ENCODE assay signal across 1 fruit fly cellular context in genomic region chr3R:28631753-28632152, dm6.
TF ChIP-seq lines count a peak whose summit lies in the region.

No protein-coding gene starts in this region.

TF ChIP-seq in whole organism, embryonic, 481 proteins besides CTCF, POLR2A, EP300 and RAD21 (continued from another document):
- TF ChIP-seq exex (tag; optimal IDR thresholded peaks at IDR 0.05; lab: Kevin White, UChicago) = no peak
- TF ChIP-seq ttk (GFP tag; IDR thresholded peaks at IDR 0.05; lab: Robert Waterston, UW) = peak; percentile 60; the same call in 1 of the 2 replicates
- TF ChIP-seq dan (GFP tag; IDR thresholded peaks at IDR 0.05; lab: Robert Waterston, UW) = 0 out of 2 replicates have a peak, but pooled peaks have one; percentile 36
- TF ChIP-seq pnt (GFP tag; optimal IDR thresholded peaks at IDR 0.05; lab: Kevin White, UChicago) = peak; percentile 58
- TF ChIP-seq CG7963 (GFP tag; IDR thresholded peaks at IDR 0.05; lab: Robert Waterston, UW; ENCODE audit: partially characterized antibody) = no peak
- TF ChIP-seq NFAT (GFP tag; IDR thresholded peaks at IDR 0.05; lab: Robert Waterston, UW) = no peak
- TF ChIP-seq gsb (GFP tag; IDR thresholded peaks at IDR 0.05; lab: Robert Waterston, UW) = 0 out of 2 replicates have a peak, but pooled peaks have one; percentile 14
- TF ChIP-seq CG15479 (GFP tag; optimal IDR thresholded peaks at IDR 0.05; lab: Kevin White, UChicago) = peak; percentile 46
- no peak for TF ChIP-seq Poxn (GFP tag; IDR thresholded peaks at IDR 0.05; lab: Robert Waterston, UW)
- no peak for TF ChIP-seq prd (optimal IDR thresholded peaks at IDR 0.05; lab: Kevin White, UChicago)
- peak; percentile 88 for TF ChIP-seq prd (GFP tag; IDR thresholded peaks at IDR 0.05; lab: Robert Waterston, UW)
- peak; percentile 50 for TF ChIP-seq Kr (GFP tag; optimal IDR thresholded peaks at IDR 0.05; lab: Kevin White, UChicago)
- peak; percentile 28 for TF ChIP-seq nerfin-1 (tag; optimal IDR thresholded peaks at IDR 0.05; lab: Kevin White, UChicago)
- peak; percentile 6 for TF ChIP-seq gcm (GFP tag; optimal IDR thresholded peaks at IDR 0.05; lab: Kevin White, UChicago)
- peak; percentile 35 for TF ChIP-seq tap (tag; optimal IDR thresholded peaks at IDR 0.05; lab: Kevin White, UChicago)
- TF ChIP-seq PHDP (tag; optimal IDR thresholded peaks at IDR 0.05; lab: Kevin White, UChicago) = peak; percentile 7
- peak; percentile 46 for TF ChIP-seq trem (tag; optimal IDR thresholded peaks at IDR 0.05; lab: Kevin White, UChicago)
- no peak for TF ChIP-seq D19B (GFP tag; optimal IDR thresholded peaks at IDR 0.05; lab: Kevin White, UChicago)
- peak; percentile 55 for TF ChIP-seq H2.0 (GFP tag; IDR thresholded peaks at IDR 0.05; lab: Robert Waterston, UW)
- peak; percentile 66 for TF ChIP-seq CG17359 (tag; optimal IDR thresholded peaks at IDR 0.05; lab: Kevin White, UChicago)
- 0 out of 2 replicates have a peak, but pooled peaks have one; percentile 32 for TF ChIP-seq ssp (GFP tag; IDR thresholded peaks at IDR 0.05; lab: Robert Waterston, UW)
- peak; percentile 44 for TF ChIP-seq CG10267 (tag; optimal IDR thresholded peaks at IDR 0.05; lab: Kevin White, UChicago)
- TF ChIP-seq oc (tag; optimal IDR thresholded peaks at IDR 0.05; lab: Kevin White, UChicago) = no peak
TF ChIP-seq in whole organism, embryonic: peak in this region for 246.
